Worm (Caenorhabditis elegans) whole organism, L1 larva: ENCODE results near the gene bath-38.

Experiments
- aly-2 ChIP-seq: fragments of 150-350 bp; optimal IDR thresholded peaks from 2 replicates; lab custom pipeline; 2014; ENCODE audit warnings: missing biosample characterization, missing genetic modification characterization
- blmp-1 ChIP-seq: fragments of 150-350 bp; optimal IDR thresholded peaks from 2 replicates; lab custom pipeline; 2014; ENCODE audit warnings: missing biosample characterization, missing genetic modification characterization
- ceh-82 ChIP-seq, 3 experiments: fragments of 150-350 bp in 1 of 3; sonication (generic microtip) in 2 of 3; optimal IDR thresholded peaks; 2 replicates each; lab custom pipeline; 2014 to 2017; ENCODE audit warnings: missing biosample characterization in 3 of 3, missing genetic modification characterization in 3 of 3
- ces-1 ChIP-seq: fragments of 150-350 bp; optimal IDR thresholded peaks from 2 replicates; lab custom pipeline; 2014; ENCODE audit warnings: missing biosample characterization, missing genetic modification reagents, missing genetic modification characterization
- efl-1 ChIP-seq, 4 experiments: fragments of 150-350 bp; optimal IDR thresholded peaks in 3 of 4; peaks in 1 of 4; 1 replicate in 1 of 4; 2 replicates in 3 of 4; lab custom pipeline; 2014; ENCODE audit warnings: missing biosample characterization in 2 of 4, missing genetic modification characterization in 2 of 4, missing genetic modification reagents in 2 of 4
- efl-3 ChIP-seq: fragments of 200-800 bp; sonication (Bioruptor generic); optimal IDR thresholded peaks from 2 replicates; lab custom pipeline; 2018; ENCODE audit warnings: mild to moderate bottlenecking, missing genetic modification characterization, missing compliant biosample characterization
- egl-13 ChIP-seq: sonication (generic microtip); optimal IDR thresholded peaks from 2 replicates; lab custom pipeline; 2016; ENCODE audit warnings: missing genotype, missing genetic modification reagents, missing genetic modification characterization, missing compliant biosample characterization
- elt-2 ChIP-seq: sonication (generic microtip); optimal IDR thresholded peaks from 2 replicates; lab custom pipeline; 2016; ENCODE audit warnings: missing genetic modification characterization, mild to moderate bottlenecking, inconsistent platforms, missing compliant biosample characterization, missing genetic modification reagents
- fkh-10 ChIP-seq: sonication (generic microtip); optimal IDR thresholded peaks from 2 replicates; lab custom pipeline; 2017; ENCODE audit warnings: missing biosample characterization, missing genetic modification reagents, missing genetic modification characterization
- fkh-4 ChIP-seq: sonication (generic microtip); optimal IDR thresholded peaks from 2 replicates; lab custom pipeline; 2016; ENCODE audit warnings: missing compliant biosample characterization, missing genetic modification characterization, borderline replicate concordance
- fkh-8 ChIP-seq: sonication (generic microtip); optimal IDR thresholded peaks from 2 replicates; lab custom pipeline; 2016; ENCODE audit warnings: mild to moderate bottlenecking, missing genetic modification characterization, missing compliant biosample characterization
- fos-1 ChIP-seq: fragments of 150-350 bp; optimal IDR thresholded peaks from 2 replicates; lab custom pipeline; 2014; ENCODE audit warnings: missing biosample characterization, missing genetic modification characterization
- hlh-17 ChIP-seq: fragments of 200-800 bp; sonication (Bioruptor generic); optimal IDR thresholded peaks from 2 replicates; lab custom pipeline; 2018; ENCODE audit warnings: missing genetic modification characterization, mild to moderate bottlenecking, missing compliant biosample characterization, moderate library complexity, borderline replicate concordance
- hlh-4 ChIP-seq: sonication (generic microtip); optimal IDR thresholded peaks from 2 replicates; lab custom pipeline; 2016; ENCODE audit warnings: mild to moderate bottlenecking, missing genetic modification characterization, missing compliant biosample characterization
- lin-14 ChIP-seq: fragments of 200-800 bp; sonication (Bioruptor generic); optimal IDR thresholded peaks from 2 replicates; lab custom pipeline; 2018; ENCODE audit warnings: mild to moderate bottlenecking, missing genetic modification characterization, moderate library complexity, missing compliant biosample characterization
- lin-35 ChIP-seq, 2 experiments: fragments of 150-350 bp; optimal IDR thresholded peaks; 2 replicates each; lab custom pipeline; 2014; ENCODE audit warnings: missing biosample characterization in 2 of 2, missing genetic modification characterization in 2 of 2, missing genetic modification reagents in 2 of 2
- lir-3 ChIP-seq: sonication (generic microtip); optimal IDR thresholded peaks from 2 replicates; lab custom pipeline; 2016; ENCODE audit warnings: mild to moderate bottlenecking, missing genetic modification characterization, moderate library complexity, missing compliant biosample characterization; ENCODE audit not compliant: poor library complexity
- nhr-11 ChIP-seq: fragments of 150-350 bp; optimal IDR thresholded peaks from 2 replicates; lab custom pipeline; 2014; ENCODE audit warnings: missing biosample characterization, missing genetic modification characterization
- nhr-19 ChIP-seq: fragments of 200-800 bp; sonication (Bioruptor generic); conservative IDR thresholded peaks from 2 replicates; pipeline ENCODE4 v1.3.6; 2022; ENCODE audit warnings: missing genetic modification characterization, missing compliant biosample characterization
- nhr-237 ChIP-seq: fragments of 150-350 bp; optimal IDR thresholded peaks from 2 replicates; lab custom pipeline; 2014; ENCODE audit warnings: missing biosample characterization, missing genetic modification characterization
- nhr-28 ChIP-seq: fragments of 150-350 bp; optimal IDR thresholded peaks from 2 replicates; lab custom pipeline; 2014; ENCODE audit warnings: missing biosample characterization, missing genetic modification characterization
- nhr-71 ChIP-seq: sonication (generic microtip); optimal IDR thresholded peaks from 2 replicates; lab custom pipeline; 2016; ENCODE audit warnings: mild to moderate bottlenecking, missing genetic modification characterization, moderate library complexity, missing compliant biosample characterization
- nhr-77 ChIP-seq: fragments of 150-350 bp; optimal IDR thresholded peaks from 2 replicates; lab custom pipeline; 2014; ENCODE audit warnings: missing biosample characterization, missing genetic modification characterization
- nhr-84 ChIP-seq: sonication (generic microtip); optimal IDR thresholded peaks from 2 replicates; lab custom pipeline; 2017; ENCODE audit warnings: missing biosample characterization, missing genetic modification characterization
- nhr-85 ChIP-seq: sonication (generic microtip); peaks from one replicate; lab custom pipeline; 2016; ENCODE audit warnings: missing genetic modification characterization, inconsistent platforms, missing compliant biosample characterization
- pag-3 ChIP-seq: sonication (generic microtip); optimal IDR thresholded peaks from 2 replicates; lab custom pipeline; 2017; ENCODE audit warnings: missing genetic modification characterization, mild to moderate bottlenecking, missing compliant biosample characterization, antibody characterized with exemption, borderline replicate concordance; ENCODE audit not compliant: insufficient read depth
- tlp-1 ChIP-seq: fragments of 150-350 bp; optimal IDR thresholded peaks from 2 replicates; lab custom pipeline; 2014; ENCODE audit warnings: missing biosample characterization, missing genetic modification characterization
- unc-98 ChIP-seq: fragments of 200-800 bp; sonication (Bioruptor generic); IDR thresholded peaks from 2 replicates; pipeline ENCODE4 v1.3.6; 2022; ENCODE audit warnings: missing genetic modification characterization, missing compliant biosample characterization
- zag-1 ChIP-seq: fragments of 150-350 bp; optimal IDR thresholded peaks from 2 replicates; lab custom pipeline; 2014; ENCODE audit warnings: missing biosample characterization, missing genetic modification characterization
- ztf-11 ChIP-seq, 2 experiments: sonication (generic microtip); optimal IDR thresholded peaks; 2 replicates each; lab custom pipeline; 2016 to 2017; ENCODE audit warnings: missing genetic modification characterization in 2 of 2, missing biosample characterization in 1 of 2, missing compliant biosample characterization in 1 of 2
- ztf-4 ChIP-seq: fragments of 150-350 bp; optimal IDR thresholded peaks from 2 replicates; lab custom pipeline; 2014; ENCODE audit warnings: missing biosample characterization, missing genetic modification characterization

Gene bath-38

DNA sequence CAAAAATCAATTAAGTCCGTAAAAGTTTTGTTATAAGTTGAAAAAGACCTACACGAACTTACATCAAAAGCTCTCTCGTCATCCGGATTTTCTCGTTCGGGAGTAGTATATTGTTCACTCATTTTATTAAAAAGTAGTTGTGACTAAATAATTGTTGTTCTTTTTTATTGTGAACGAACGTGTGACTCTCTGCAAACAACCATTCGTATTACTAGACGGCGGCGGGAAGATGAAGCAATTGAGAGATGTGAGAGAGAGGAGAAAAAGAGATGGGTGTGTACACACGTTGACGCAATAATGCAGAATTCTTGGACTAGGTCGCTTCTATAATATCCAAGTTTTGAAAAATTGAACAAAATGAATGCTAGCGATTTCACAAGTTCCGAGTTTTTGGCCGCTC lies at the start of gene bath-38, which contains the start of gene F52H3.11 (continued):
- TF ChIP-seq ztf-11 (tag; optimal IDR thresholded peaks at IDR 0.05; lab: Kevin White, UChicago): no peak
- peak; percentile 54 to 56 for TF ChIP-seq efl-1 (optimal IDR thresholded peaks at IDR 0.05; lab: Kevin White, UChicago)
- peak; percentile 54 to 90 for TF ChIP-seq efl-1 (GFP tag; optimal IDR thresholded peaks at IDR 0.05 in 1 of 2; lab: Kevin White, UChicago)
- no peak for TF ChIP-seq nhr-11 (tag; lab: Kevin White, UChicago)
- TF ChIP-seq fkh-4 (tag; lab: Kevin White, UChicago): no peak
- no peak for TF ChIP-seq fkh-8 (tag; lab: Kevin White, UChicago)
- no peak for TF ChIP-seq ces-1
- no peak for TF ChIP-seq efl-3 (GFP tag; lab: Kevin White, UChicago)
- peak; percentile 24 to 51 for TF ChIP-seq lin-35 (GFP tag; optimal IDR thresholded peaks at IDR 0.05; lab: Kevin White, UChicago)
- peak; percentile 30 for TF ChIP-seq ztf-4 (tag; lab: Kevin White, UChicago)
- TF ChIP-seq fkh-10 (GFP tag; lab: Kevin White, UChicago): no peak
- TF ChIP-seq tlp-1 (tag; lab: Kevin White, UChicago): no peak
- peak; percentile 56 for TF ChIP-seq blmp-1 (tag; lab: Kevin White, UChicago)
- TF ChIP-seq fos-1 (tag; lab: Kevin White, UChicago): no peak
- peak; percentile 27 for TF ChIP-seq nhr-71
- TF ChIP-seq zag-1 (tag; lab: Kevin White, UChicago): no peak
- no peak for TF ChIP-seq egl-13 (tag; lab: Kevin White, UChicago)
- no peak for TF ChIP-seq nhr-28
- no peak for TF ChIP-seq aly-2 (tag; lab: Kevin White, UChicago)
- TF ChIP-seq nhr-237 (tag; lab: Kevin White, UChicago): no peak
- TF ChIP-seq elt-2 (tag; lab: Kevin White, UChicago): no peak
- no peak for TF ChIP-seq nhr-19 (GFP tag; lab: Robert Waterston, UW)
- TF ChIP-seq lir-3: no peak

DNA sequence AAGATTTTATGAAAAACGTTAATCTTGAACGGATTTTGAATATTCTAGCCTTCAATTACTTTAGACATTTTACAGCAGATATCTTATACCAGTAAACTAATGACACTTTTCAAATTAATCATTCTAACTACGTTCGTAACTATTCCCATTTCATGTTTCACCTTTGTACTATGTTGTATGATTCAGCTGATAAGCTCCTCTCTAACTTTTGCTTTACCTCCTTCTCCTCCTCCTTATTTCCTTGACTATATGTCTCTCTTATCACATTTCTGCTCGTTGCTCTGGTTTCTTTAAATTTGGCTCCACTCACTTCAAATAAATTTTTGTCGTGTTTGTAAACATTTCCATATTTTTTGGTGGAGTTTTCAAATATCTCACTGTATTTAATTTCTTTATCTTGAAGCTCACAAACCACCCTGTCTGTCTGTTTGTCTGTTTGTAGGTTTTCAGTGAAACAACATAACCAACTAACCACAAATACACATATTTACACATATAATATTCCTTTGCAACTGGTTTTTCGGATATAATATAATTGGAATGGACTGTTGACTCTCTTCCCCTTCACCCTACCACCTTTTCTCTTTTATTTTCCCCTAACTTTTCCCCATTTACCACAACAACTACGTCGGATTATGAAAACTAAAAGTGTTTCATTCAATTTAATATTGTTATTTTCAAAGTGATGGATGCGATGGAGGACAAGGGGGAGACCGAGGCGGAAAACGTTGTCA lies 49.3 kb upstream of the bath-38 start, which contains the start of gene lact-2:
lact-2 (plus strand) TSS at position 684 of the 734 bp plus-strand sequence.
- TF ChIP-seq efl-1 (optimal IDR thresholded peaks at IDR 0.05; lab: Kevin White, UChicago) (no peak), efl-1 (GFP tag; optimal IDR thresholded peaks at IDR 0.05 in 1 of 2; lab: Kevin White, UChicago) (peak in 1 of 2 experiments; percentile 87), hlh-17 (GFP tag; lab: Kevin White, UChicago) (no peak), elt-2 (tag; lab: Kevin White, UChicago) (peak; percentile 57), blmp-1 (tag; lab: Kevin White, UChicago) (peak; percentile 36)

- TF ChIP-seq efl-1 (optimal IDR thresholded peaks at IDR 0.05; lab: Kevin White, UChicago): no peak
- TF ChIP-seq efl-1 (GFP tag; optimal IDR thresholded peaks at IDR 0.05 in 1 of 2; lab: Kevin White, UChicago): peak in 1 of 2 experiments; percentile 79
- no peak for TF ChIP-seq pag-3 (tag; lab: Kevin White, UChicago)
Measured at ce11 chrII:10093120-10093519, 48.0 kb upstream of the bath-38 start.

DNA sequence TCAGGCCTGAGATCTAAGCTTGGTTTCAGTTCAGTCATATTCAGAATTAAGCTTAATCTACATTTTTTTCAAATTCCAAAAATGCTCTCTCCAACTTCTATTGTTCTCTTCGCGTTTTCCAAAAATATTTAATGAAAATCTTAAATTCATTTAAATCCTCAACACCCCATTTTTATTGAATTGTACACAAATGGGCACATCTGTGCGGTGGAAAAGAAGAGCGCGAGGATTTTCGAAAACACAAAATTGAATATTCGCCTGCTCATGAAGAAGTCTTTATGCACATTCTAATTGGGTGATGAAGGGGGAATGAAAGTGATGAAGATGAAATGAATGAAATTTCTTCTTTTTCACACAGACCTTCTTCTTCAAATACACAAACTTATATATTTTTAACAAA lies 39.4 kb upstream of the bath-38 start:
- TF ChIP-seq hlh-4 (tag; lab: Kevin White, UChicago): no peak
- TF ChIP-seq, all 84 proteins: peak for 0

- no peak for TF ChIP-seq ceh-82 (tag; optimal IDR thresholded peaks at IDR 0.05; lab: Kevin White, UChicago)
- TF ChIP-seq unc-98: no peak
- no peak for TF ChIP-seq nhr-85 (tag; lab: Kevin White, UChicago)
- peak; percentile 3 for TF ChIP-seq nhr-77
- peak; percentile 24 for TF ChIP-seq lin-14
- TF ChIP-seq nhr-84 (tag; lab: Kevin White, UChicago): no peak
- TF ChIP-seq ces-1: no peak
Measured at ce11 chrII:10075794-10076193, 30.7 kb upstream of the bath-38 start.
